Worm (Caenorhabditis elegans): ENCODE results near the gene ZK637.12.

The ZK637.12 gene

DNA sequence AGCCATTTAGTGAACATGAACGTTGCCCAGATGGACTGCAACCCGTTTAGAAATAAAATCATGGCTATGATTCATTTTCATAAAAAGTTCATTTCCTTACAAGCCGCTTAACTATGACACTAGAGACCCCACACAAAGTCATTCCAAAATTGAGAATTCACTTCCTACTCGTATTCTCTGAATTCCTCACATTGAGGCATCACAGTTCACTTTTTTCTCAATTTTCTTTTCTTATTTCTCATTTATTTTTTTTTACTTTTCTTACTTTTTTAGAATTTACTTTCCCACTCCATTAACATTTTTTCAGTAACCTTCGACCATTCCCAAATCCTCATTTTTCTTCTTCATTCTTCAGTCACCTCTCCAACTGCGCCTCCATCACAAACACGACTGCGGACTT lies 20.3 kb downstream of the ZK637.12 start, which contains the start of gene dhrr-1:
dhrr-1 (plus strand) TSS at position 301 of the 400 bp plus-strand sequence.
- TF ChIP-seq T07F8.4 (tag; optimal IDR thresholded peaks at IDR 0.05) = no peak
- TF ChIP-seq nfya-2 (GFP tag; IDR thresholded peaks at IDR 0.05) = no peak
- no peak for TF ChIP-seq nhr-90 (tag; optimal IDR thresholded peaks at IDR 0.05)
- TF ChIP-seq tbx-9 (tag; optimal IDR thresholded peaks at IDR 0.05; ENCODE audit: borderline replicate concordance) = no peak
- TF ChIP-seq F57A8.1 (GFP tag; optimal IDR thresholded peaks at IDR 0.05) = no peak
- TF ChIP-seq sea-2 (GFP tag; IDR thresholded peaks at IDR 0.05) = no peak
- no peak for TF ChIP-seq F39B2.1 (GFP tag; IDR thresholded peaks at IDR 0.05)
- no peak for TF ChIP-seq B0261.1 (tag; optimal IDR thresholded peaks at IDR 0.05)
- TF ChIP-seq lir-1 (GFP tag; conservative IDR thresholded peaks at IDR 0.05) = no peak
- TF ChIP-seq madf-8 (GFP tag; conservative IDR thresholded peaks at IDR 0.05) = no peak
- no peak for TF ChIP-seq nhr-179 (tag; optimal IDR thresholded peaks at IDR 0.05)
- TF ChIP-seq unc-62 (GFP tag; optimal IDR thresholded peaks at IDR 0.05) = no peak
- TF ChIP-seq xnd-1 (tag; optimal IDR thresholded peaks at IDR 0.05) = no peak
- TF ChIP-seq bed-1 (GFP tag; IDR thresholded peaks at IDR 0.05) = no peak
- no peak for TF ChIP-seq hsf-1 (GFP tag; IDR thresholded peaks at IDR 0.05)
- no peak for TF ChIP-seq B0336.3 (GFP tag; IDR thresholded peaks at IDR 0.05)
- TF ChIP-seq hmg-1.2 (GFP tag; IDR thresholded peaks at IDR 0.05) = no peak
- TF ChIP-seq C17E4.6 (GFP tag; IDR thresholded peaks at IDR 0.05) = no peak

DNA sequence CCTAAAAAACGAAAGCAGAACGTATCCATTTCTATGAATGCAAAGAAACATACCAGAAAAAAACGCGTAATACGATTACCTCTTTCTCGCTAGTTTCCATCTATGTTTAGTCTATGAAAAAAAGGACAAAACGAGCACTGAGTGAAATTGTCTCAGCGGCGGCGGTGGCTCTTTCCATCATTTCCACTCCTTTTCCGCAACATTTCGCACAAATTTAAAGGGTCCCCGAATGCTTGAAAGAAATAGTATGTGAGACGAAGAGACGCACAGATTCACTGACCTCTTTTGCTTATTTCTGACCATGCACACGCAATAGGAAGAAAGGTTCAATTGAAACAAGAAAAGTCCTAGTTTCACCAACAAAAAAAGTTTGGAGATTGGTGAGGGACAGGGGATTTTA lies 22.2 kb downstream of the ZK637.12 start:
- no peak for TF ChIP-seq F52B5.7 (tag; optimal IDR thresholded peaks at IDR 0.05)
- no peak for TF ChIP-seq repo-1 (tag; optimal IDR thresholded peaks at IDR 0.05)
- 0 out of 2 replicates have a peak, but pooled peaks have one; percentile 23 for TF ChIP-seq hmg-1.2 (GFP tag; IDR thresholded peaks at IDR 0.05)
- no peak for TF ChIP-seq K11D2.4 (GFP tag; IDR thresholded peaks at IDR 0.05)
- no peak for TF ChIP-seq ztf-18 (tag; optimal IDR thresholded peaks at IDR 0.05)
- no peak for TF ChIP-seq F55B11.4 (tag; optimal IDR thresholded peaks at IDR 0.05; ENCODE audit: borderline replicate concordance, insufficient read depth)
- no peak for TF ChIP-seq ceh-40 (GFP tag; IDR thresholded peaks at IDR 0.05)
- TF ChIP-seq ztf-28 (GFP tag; IDR thresholded peaks at IDR 0.05) = no peak

DNA sequence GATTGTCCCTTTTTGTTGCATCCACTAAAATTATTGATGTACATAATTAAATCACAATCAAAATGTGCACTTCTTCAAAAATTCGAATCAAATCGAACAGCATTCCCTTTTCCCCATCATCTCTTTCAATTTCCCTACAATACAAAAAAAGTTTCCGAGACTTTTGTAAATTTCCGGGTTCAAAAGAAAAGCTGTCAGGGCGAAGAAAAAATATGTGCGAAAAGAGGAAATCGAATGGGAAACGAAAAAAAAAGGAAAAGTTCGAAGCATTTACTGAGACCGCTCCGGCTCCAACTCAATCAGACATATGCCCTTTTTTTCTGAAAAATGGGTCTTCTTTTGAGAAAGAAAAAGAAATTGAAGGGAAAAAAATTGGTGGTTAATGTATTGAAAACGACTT lies 25.1 kb downstream of the ZK637.12 start:
- TF ChIP-seq snpc-4 (GFP tag; optimal IDR thresholded peaks at IDR 0.05) (no peak), snpc-4 (tag; optimal IDR thresholded peaks at IDR 0.05) (no peak), Y53G8AR.9 (GFP tag; conservative IDR thresholded peaks at IDR 0.05) (no peak), aptf-3 (GFP tag; IDR thresholded peaks at IDR 0.05) (no peak), nfya-2 (GFP tag; IDR thresholded peaks at IDR 0.05) (no peak), zfh-2 (GFP tag; conservative IDR thresholded peaks at IDR 0.05) (no peak), madf-10 (tag; optimal IDR thresholded peaks at IDR 0.05) (no peak), pha-4 (tag; optimal IDR thresholded peaks at IDR 0.05) (no peak), hsf-1 (GFP tag; IDR thresholded peaks at IDR 0.05) (no peak), lsl-1 (GFP tag; optimal IDR thresholded peaks at IDR 0.05) (no peak), lsy-27 (tag; optimal IDR thresholded peaks at IDR 0.05; ENCODE audit: borderline replicate concordance, insufficient read depth) (no peak), hrde-1 (tag; optimal IDR thresholded peaks at IDR 0.05; ENCODE audit: borderline replicate concordance) (no peak), F10E7.11 (tag; optimal IDR thresholded peaks at IDR 0.05) (no peak), mcd-1 (GFP tag; IDR thresholded peaks at IDR 0.05) (no peak), D2030.7 (GFP tag; IDR thresholded peaks at IDR 0.05) (no peak), ztf-3 (GFP tag; optimal IDR thresholded peaks at IDR 0.05) (no peak)
